Worm (Caenorhabditis elegans) whole organism, mixed stage, embryonic: Measurements from ENCODE around the gene rps-5.
A peak's percentile ranks its signal among the peaks of the same experiment; 100 is the strongest.

Source experiments
- M03D4.4 ChIP-seq: sonication (generic microtip); optimal IDR thresholded peaks from 2 replicates; lab custom pipeline; 2017; ENCODE audit warnings: mild to moderate bottlenecking, missing genetic modification characterization, missing compliant biosample characterization
- blmp-1 ChIP-seq: fragments of 150-350 bp; optimal IDR thresholded peaks from 2 replicates; lab custom pipeline; 2014; ENCODE audit warnings: missing biosample characterization, missing genetic modification characterization
- ceh-43 ChIP-seq: fragments of 200-800 bp; sonication (Bioruptor generic); optimal IDR thresholded peaks from 2 replicates; lab custom pipeline; 2018; ENCODE audit warnings: mild to moderate bottlenecking, missing genetic modification characterization, moderate library complexity, missing compliant biosample characterization
- ceh-83 ChIP-seq: fragments of 200-800 bp; sonication (Bioruptor generic); optimal IDR thresholded peaks from 2 replicates; lab custom pipeline; 2018; ENCODE audit warnings: mild to moderate bottlenecking, missing genetic modification characterization, missing compliant biosample characterization
- ces-1 ChIP-seq: fragments of 150-350 bp; optimal IDR thresholded peaks from 2 replicates; lab custom pipeline; 2014; ENCODE audit warnings: missing biosample characterization, missing genetic modification reagents, missing genetic modification characterization
- cnd-1 ChIP-seq: fragments of 200-800 bp; sonication (Bioruptor generic); optimal IDR thresholded peaks from 2 replicates; lab custom pipeline; 2018; ENCODE audit warnings: mild to moderate bottlenecking, missing genetic modification characterization, missing compliant biosample characterization
- drap-1 ChIP-seq: fragments of 200-800 bp; sonication (Bioruptor generic); optimal IDR thresholded peaks from 3 replicates; lab custom pipeline; 2018; ENCODE audit warnings: mild to moderate bottlenecking, missing genetic modification characterization, missing compliant biosample characterization
- elt-1 ChIP-seq: sonication (generic microtip); optimal IDR thresholded peaks from 2 replicates; lab custom pipeline; 2017; ENCODE audit warnings: missing genetic modification characterization, mild to moderate bottlenecking, missing compliant biosample characterization, antibody characterized with exemption, moderate library complexity, borderline replicate concordance; ENCODE audit not compliant: insufficient read depth
- elt-3 ChIP-seq: fragments of 150-350 bp; optimal IDR thresholded peaks from 2 replicates; lab custom pipeline; 2014; ENCODE audit warnings: missing biosample characterization, missing genetic modification characterization
- flh-1 ChIP-seq: fragments of 200-800 bp; sonication (Bioruptor generic); optimal IDR thresholded peaks from 2 replicates; lab custom pipeline; 2018; ENCODE audit warnings: mild to moderate bottlenecking, missing genetic modification characterization, moderate library complexity, missing compliant biosample characterization
- ham-2 ChIP-seq: fragments of 200-800 bp; sonication (Bioruptor generic); optimal IDR thresholded peaks from 2 replicates; lab custom pipeline; 2018; ENCODE audit warnings: mild to moderate bottlenecking, missing genetic modification characterization, missing compliant biosample characterization
- hlh-1 ChIP-seq: fragments of 150-350 bp; optimal IDR thresholded peaks from 2 replicates; lab custom pipeline; 2014; ENCODE audit warnings: missing biosample characterization, missing genetic modification reagents, missing genetic modification characterization
- lin-13 ChIP-seq: fragments of 150-350 bp; optimal IDR thresholded peaks from 2 replicates; lab custom pipeline; 2014; ENCODE audit warnings: missing biosample characterization, missing genetic modification characterization
- lin-32 ChIP-seq: fragments of 200-800 bp; sonication (Bioruptor generic); optimal IDR thresholded peaks from 2 replicates; lab custom pipeline; 2018; ENCODE audit warnings: mild to moderate bottlenecking, missing genetic modification characterization, missing compliant biosample characterization
- lsy-2 ChIP-seq: fragments of 150-350 bp; optimal IDR thresholded peaks from 2 replicates; lab custom pipeline; 2014; ENCODE audit warnings: missing biosample characterization, missing genetic modification characterization
- mab-5 ChIP-seq: fragments of 150-350 bp; optimal IDR thresholded peaks from 2 replicates; lab custom pipeline; 2014; ENCODE audit warnings: missing biosample characterization, missing genetic modification characterization
- mep-1 ChIP-seq: fragments of 150-350 bp; optimal IDR thresholded peaks from 2 replicates; lab custom pipeline; 2017; ENCODE audit warnings: missing biosample characterization, missing genetic modification reagents, missing genetic modification characterization, inconsistent platforms
- mls-2 ChIP-seq: sonication (generic microtip); optimal IDR thresholded peaks from 2 replicates; lab custom pipeline; 2016; ENCODE audit warnings: mild to moderate bottlenecking, missing genetic modification characterization, moderate library complexity, missing compliant biosample characterization
- nhr-12 ChIP-seq: fragments of 150-350 bp; optimal IDR thresholded peaks from 2 replicates; lab custom pipeline; 2014; ENCODE audit warnings: missing biosample characterization, missing genetic modification characterization
- nhr-2 ChIP-seq: fragments of 150-350 bp; optimal IDR thresholded peaks from 2 replicates; lab custom pipeline; 2014; ENCODE audit warnings: missing biosample characterization, missing genetic modification characterization
- nhr-237 ChIP-seq: fragments of 150-350 bp; optimal IDR thresholded peaks from 2 replicates; lab custom pipeline; 2014; ENCODE audit warnings: missing biosample characterization, missing genetic modification characterization
- nhr-28 ChIP-seq: fragments of 150-350 bp; optimal IDR thresholded peaks from 2 replicates; lab custom pipeline; 2014; ENCODE audit warnings: missing biosample characterization, missing genetic modification characterization
- nhr-76 ChIP-seq: sonication (generic microtip); optimal IDR thresholded peaks from 2 replicates; lab custom pipeline; 2017; ENCODE audit warnings: missing biosample characterization, missing genetic modification characterization
- pha-4 ChIP-seq: fragments of 150-350 bp; optimal IDR thresholded peaks from 2 replicates; lab custom pipeline; 2018; ENCODE audit warnings: missing biosample characterization, missing genetic modification reagents, missing genetic modification characterization
- snpc-4 ChIP-seq: fragments of 150-350 bp; optimal IDR thresholded peaks from 2 replicates; lab custom pipeline; 2014; ENCODE audit warnings: missing biosample characterization, missing genetic modification characterization
- sptf-1 ChIP-seq: sonication (generic microtip); optimal IDR thresholded peaks from 2 replicates; lab custom pipeline; 2017; ENCODE audit warnings: mild to moderate bottlenecking, missing genetic modification characterization, moderate library complexity, missing compliant biosample characterization
- unc-120 ChIP-seq: sonication (generic microtip); optimal IDR thresholded peaks from 2 replicates; lab custom pipeline; 2017; ENCODE audit warnings: missing genetic modification characterization, missing compliant biosample characterization; ENCODE audit not compliant: poor library complexity, severe bottlenecking
- unc-39 ChIP-seq: fragments of 150-350 bp; optimal IDR thresholded peaks from 2 replicates; lab custom pipeline; 2014; ENCODE audit warnings: missing biosample characterization, missing genetic modification characterization
- zip-8 ChIP-seq: fragments of 150-350 bp; optimal IDR thresholded peaks from 2 replicates; lab custom pipeline; 2014; ENCODE audit warnings: missing biosample characterization, missing genetic modification characterization
- ztf-11 ChIP-seq: fragments of 150-350 bp; optimal IDR thresholded peaks from 2 replicates; lab custom pipeline; 2014; ENCODE audit warnings: missing biosample characterization, missing genetic modification characterization

The rps-5 gene

DNA sequence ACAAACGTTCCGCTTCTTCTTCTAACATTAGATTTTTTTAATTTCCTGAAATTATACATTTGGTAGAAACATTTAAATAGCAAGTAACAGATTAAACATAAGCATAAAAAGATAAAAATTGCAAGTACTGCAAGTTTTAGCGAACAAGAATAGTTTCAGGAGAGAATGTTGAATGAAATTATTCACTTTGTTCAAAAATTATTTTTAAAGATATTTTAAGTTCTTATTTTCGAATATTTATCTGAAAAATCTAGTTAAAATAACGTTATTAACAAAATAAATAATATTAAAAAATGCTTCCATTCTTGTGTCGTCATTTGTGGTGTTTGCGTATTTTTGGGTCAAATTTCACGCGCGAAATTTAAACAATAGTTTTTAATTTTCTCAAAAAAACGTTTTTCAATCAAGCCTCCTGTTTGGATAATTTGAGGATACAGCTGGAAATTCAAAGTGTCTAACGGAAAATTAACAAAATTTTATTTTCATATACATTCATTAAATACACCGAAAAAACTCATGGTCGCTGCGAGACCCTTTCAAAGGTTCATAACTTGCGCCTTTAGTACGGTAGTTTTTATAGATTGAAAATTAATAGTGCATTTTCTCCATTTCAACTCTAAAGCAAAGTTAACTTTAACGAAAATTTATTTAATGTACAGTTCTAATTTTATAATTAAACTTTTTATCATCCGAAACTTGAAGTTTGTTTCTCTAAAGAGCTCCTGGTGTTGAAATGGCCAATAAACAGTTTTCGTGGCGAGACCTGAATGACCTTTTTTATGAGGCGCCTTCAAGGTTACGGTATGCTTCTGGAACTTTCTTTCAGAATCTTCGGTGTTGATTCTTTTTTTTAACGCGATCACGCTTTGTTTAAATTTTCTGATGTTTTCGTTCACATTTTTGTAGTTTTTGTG is 31.7 kb upstream of the rps-5 start, which contains the start of gene skih-2:
Gene skih-2 (minus strand): TSS at position 51 of the 914 bp plus-strand sequence.
- TF ChIP-seq ces-1 (GFP tag; lab: Kevin White, UChicago) (peak; percentile 89), lsy-2 (tag; lab: Kevin White, UChicago) (peak; percentile 65), ceh-43 (GFP tag; lab: Kevin White, UChicago) (no peak), nhr-237 (peak; percentile 27), unc-39 (tag; lab: Kevin White, UChicago) (peak; percentile 64), pha-4 (peak; percentile 26), mep-1 (tag; lab: Kevin White, UChicago) (peak; percentile 32), ceh-83 (GFP tag; lab: Kevin White, UChicago) (no peak)
- TF ChIP-seq, all 35 proteins: peak for 6

ce11 chrIV:11131268-11131667 is 20.4 kb upstream of the rps-5 start, which contains the start of gene ard-1:
Gene ard-1 (plus strand): TSS chrIV:11131279.
- TF ChIP-seq nhr-76: no peak
- TF ChIP-seq flh-1: no peak
- no peak for TF ChIP-seq elt-3 (tag; lab: Kevin White, UChicago)
- no peak for TF ChIP-seq lin-32 (GFP tag; lab: Kevin White, UChicago)
- TF ChIP-seq unc-39 (tag; lab: Kevin White, UChicago): no peak
- TF ChIP-seq lin-13: no peak
- TF ChIP-seq M03D4.4 (tag; lab: Kevin White, UChicago): no peak
- TF ChIP-seq mep-1 (tag; lab: Kevin White, UChicago): no peak
- no peak for TF ChIP-seq unc-120 (tag; lab: Kevin White, UChicago)
- no peak for TF ChIP-seq zip-8 (tag; lab: Kevin White, UChicago)
- TF ChIP-seq cnd-1 (tag; lab: Kevin White, UChicago): no peak
- no peak for TF ChIP-seq ceh-43 (GFP tag; lab: Kevin White, UChicago)
- TF ChIP-seq mab-5: no peak
- TF ChIP-seq nhr-237: no peak
- no peak for TF ChIP-seq sptf-1 (tag; lab: Kevin White, UChicago)
- no peak for TF ChIP-seq hlh-1 (tag; lab: Kevin White, UChicago)
- TF ChIP-seq blmp-1 (tag; lab: Kevin White, UChicago): no peak
- no peak for TF ChIP-seq drap-1 (GFP tag; lab: Kevin White, UChicago)
- TF ChIP-seq, all 35 proteins: peak for 0

DNA sequence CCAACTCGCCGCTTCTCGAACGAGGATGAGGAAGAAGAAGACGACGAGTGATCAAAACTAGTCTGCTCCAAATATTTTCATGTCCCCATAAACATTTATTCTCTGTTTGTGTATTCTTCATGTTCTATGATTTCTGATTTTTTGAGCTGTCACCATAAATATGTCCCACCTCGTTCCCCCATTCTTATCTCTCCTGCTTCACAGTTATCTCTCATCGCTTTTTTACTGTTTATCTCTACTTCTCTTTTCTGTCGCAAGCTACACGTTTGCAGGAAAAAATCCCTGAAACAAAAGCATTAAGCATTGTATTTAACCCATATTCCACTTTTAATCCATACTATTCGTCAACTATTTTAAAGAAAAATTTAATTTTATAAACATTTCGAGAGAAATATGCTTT is 19.9 kb upstream of the rps-5 start:
- no peak for TF ChIP-seq nhr-28 (tag; lab: Kevin White, UChicago)
- no peak for TF ChIP-seq cnd-1 (tag; lab: Kevin White, UChicago)
- no peak for TF ChIP-seq drap-1 (GFP tag; lab: Kevin White, UChicago)
- TF ChIP-seq, all 35 proteins: peak for 0

DNA sequence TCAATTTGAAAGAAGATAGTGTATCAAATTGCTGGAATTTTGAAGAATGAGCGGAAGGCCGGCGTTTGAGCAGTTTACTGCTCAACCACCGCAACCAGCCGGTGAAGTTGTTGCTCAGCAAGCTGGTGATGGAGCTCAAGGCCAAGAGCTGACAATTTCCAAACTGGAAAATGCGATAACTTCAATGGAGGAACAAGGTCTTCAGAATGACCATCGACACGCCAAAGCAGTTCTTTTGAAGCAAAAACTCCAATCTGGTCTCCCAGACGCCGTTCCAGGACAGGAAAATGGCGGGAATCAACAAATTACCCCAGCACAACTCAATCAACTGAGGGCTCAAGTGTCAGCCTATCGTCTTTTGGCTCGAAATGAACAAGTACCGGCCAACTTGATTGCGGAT is 15.2 kb upstream of the rps-5 start:
- TF ChIP-seq ztf-11 (tag; lab: Kevin White, UChicago) (no peak), nhr-2 (tag; lab: Kevin White, UChicago) (no peak), nhr-237 (no peak), pha-4 (no peak), nhr-12 (no peak), nhr-76 (no peak)

- no peak for TF ChIP-seq lsy-2 (tag; lab: Kevin White, UChicago)
- TF ChIP-seq unc-120 (tag; lab: Kevin White, UChicago): no peak
- no peak for TF ChIP-seq sptf-1 (tag; lab: Kevin White, UChicago)
- no peak for TF ChIP-seq elt-3 (tag; lab: Kevin White, UChicago)
- TF ChIP-seq flh-1: no peak
- no peak for TF ChIP-seq nhr-237
- no peak for TF ChIP-seq ztf-11 (tag; lab: Kevin White, UChicago)
- TF ChIP-seq mep-1 (tag; lab: Kevin White, UChicago): no peak
Observed at ce11 chrIV:11126004-11126027, 15.0 kb upstream of the rps-5 start, which contains the start of gene swsn-4. Gene swsn-4 (plus strand): TSS chrIV:11126024.

ce11 chrIV:11125604-11126003 is 14.8 kb upstream of the rps-5 start:
- TF ChIP-seq unc-120 (tag; lab: Kevin White, UChicago): no peak
- no peak for TF ChIP-seq ham-2 (GFP tag; lab: Kevin White, UChicago)
- no peak for TF ChIP-seq flh-1

ce11 chrIV:11125200-11125599 is 14.4 kb upstream of the rps-5 start:
- TF ChIP-seq elt-1 (no peak), lsy-2 (tag; lab: Kevin White, UChicago) (peak; percentile 43), unc-120 (tag; lab: Kevin White, UChicago) (peak; percentile 63), snpc-4 (tag; lab: Kevin White, UChicago) (no peak), pha-4 (peak; percentile 41), mls-2 (peak; percentile 46), lin-13 (peak; percentile 38)
